Worm (Caenorhabditis elegans) whole organism, midembryonic: ENCODE results near the gene srz-32.
"Not testable (repeated sequence)": the region's sequence is repeated elsewhere in the genome, so short reads cannot be mapped to it uniquely, and the experiment has no call there.

Experiments
- T22C8.4 ChIP-seq: fragments of 200-800 bp; sonication (Bioruptor generic); IDR thresholded peaks from 2 replicates; pipeline ENCODE4 v1.3.6; 2022; ENCODE audit warnings: missing genetic modification characterization, missing compliant biosample characterization
- cog-1 ChIP-seq: sonication (generic microtip); optimal IDR thresholded peaks from 2 replicates; lab custom pipeline; 2016; ENCODE audit warnings: missing genetic modification characterization, missing compliant biosample characterization
- flt-1 ChIP-seq: fragments of 200-800 bp; sonication (Bioruptor generic); IDR thresholded peaks from 2 replicates; pipeline ENCODE4 v1.3.6; 2022; ENCODE audit warnings: missing genetic modification characterization, missing compliant biosample characterization
- klf-2 ChIP-seq: fragments of 200-800 bp; sonication (Bioruptor generic); conservative IDR thresholded peaks from 2 replicates; pipeline ENCODE4 v1.3.6; 2022; ENCODE audit warnings: missing genetic modification reagents, missing genetic modification characterization, missing compliant biosample characterization
- med-1 ChIP-seq: sonication (generic microtip); optimal IDR thresholded peaks from 2 replicates; lab custom pipeline; 2017; ENCODE audit warnings: missing genetic modification characterization, mild to moderate bottlenecking, missing compliant biosample characterization, antibody characterized with exemption, missing genetic modification reagents; ENCODE audit not compliant: insufficient read depth
- ref-1 ChIP-seq: fragments of 200-800 bp; sonication (Bioruptor generic); conservative IDR thresholded peaks from 2 replicates; pipeline ENCODE4 v1.3.6; 2022; ENCODE audit warnings: missing genetic modification reagents, missing genetic modification characterization, missing compliant biosample characterization
- tab-1 ChIP-seq: fragments of 200-800 bp; sonication (Bioruptor generic); IDR thresholded peaks from 2 replicates; pipeline ENCODE4 v1.3.6; 2022; ENCODE audit warnings: missing genetic modification characterization, missing compliant biosample characterization
- ztf-23 ChIP-seq: fragments of 200-800 bp; sonication (Bioruptor generic); IDR thresholded peaks from 2 replicates; pipeline ENCODE4 v1.3.6; 2022; ENCODE audit warnings: missing genetic modification reagents, missing genetic modification characterization, missing compliant biosample characterization
- ztf-29 ChIP-seq: fragments of 200-800 bp; sonication (Bioruptor generic); IDR thresholded peaks from 2 replicates; pipeline ENCODE4 v1.3.6; 2022; ENCODE audit warnings: missing genetic modification reagents, missing genetic modification characterization, missing compliant biosample characterization

Gene srz-32

ce11 chrIV:3436021-3436420, at the start of gene srz-32:
TSS of gene srz-32 (plus strand) at chrIV:3436321.
- TF ChIP-seq cog-1 (no peak), ref-1 (GFP tag; lab: Robert Waterston, UW) (no peak), ztf-23 (GFP tag; lab: Robert Waterston, UW) (no peak), klf-2 (GFP tag; lab: Robert Waterston, UW) (no peak), med-1 (GFP tag; lab: Kevin White, UChicago) (no peak), T22C8.4 (GFP tag; lab: Robert Waterston, UW) (no peak), ztf-29 (GFP tag; lab: Robert Waterston, UW) (no peak), flt-1 (no peak), tab-1 (GFP tag; lab: Robert Waterston, UW) (no peak)

ce11 chrIV:3386504-3387290, 49.4 kb upstream of the srz-32 start:
- TF ChIP-seq ztf-29 (GFP tag; lab: Robert Waterston, UW): no peak
- TF ChIP-seq klf-2 (GFP tag; lab: Robert Waterston, UW): no peak
- no peak for TF ChIP-seq ref-1 (GFP tag; lab: Robert Waterston, UW)
- no peak for TF ChIP-seq flt-1
- TF ChIP-seq ztf-23 (GFP tag; lab: Robert Waterston, UW): no peak
- TF ChIP-seq med-1 (GFP tag; lab: Kevin White, UChicago): no peak
- TF ChIP-seq T22C8.4 (GFP tag; lab: Robert Waterston, UW): no peak
- no peak for TF ChIP-seq cog-1
- no peak for TF ChIP-seq tab-1 (GFP tag; lab: Robert Waterston, UW)

ce11 chrIV:3389999-3390398, 46.1 kb upstream of the srz-32 start, which contains the start of gene B0546.5:
TSS of gene B0546.5 (minus strand) at chrIV:3390099.
- TF ChIP-seq klf-2 (GFP tag; lab: Robert Waterston, UW); flt-1; T22C8.4 (GFP tag; lab: Robert Waterston, UW): not testable (repeated sequence)

- not testable (repeated sequence) for TF ChIP-seq T22C8.4, ztf-23, ref-1 (GFP tag; lab: Robert Waterston, UW)
These were observed 42.1 kb upstream of the srz-32 start, which contains the start of gene C04C3.4 for ce11 chrIV:3394066-3394465. TSS of gene C04C3.4 (plus strand) at chrIV:3394366.

ce11 chrIV:3395581-3395980, 40.5 kb upstream of the srz-32 start, which contains the start of gene C04C3.14:
TSS of gene C04C3.14 (plus strand) at chrIV:3395881.
- TF ChIP-seq tab-1 (GFP tag; lab: Robert Waterston, UW) (no peak), cog-1 (no peak), flt-1 (no peak), ref-1 (GFP tag; lab: Robert Waterston, UW) (no peak), ztf-29 (GFP tag; lab: Robert Waterston, UW) (no peak), T22C8.4 (GFP tag; lab: Robert Waterston, UW) (no peak), med-1 (GFP tag; lab: Kevin White, UChicago) (no peak), klf-2 (GFP tag; lab: Robert Waterston, UW) (no peak), ztf-23 (GFP tag; lab: Robert Waterston, UW) (no peak)

ce11 chrIV:3398078-3398477, 38.0 kb upstream of the srz-32 start:
- no peak for TF ChIP-seq ztf-23 (GFP tag; lab: Robert Waterston, UW)
- no peak for TF ChIP-seq klf-2 (GFP tag; lab: Robert Waterston, UW)
- TF ChIP-seq ref-1 (GFP tag; lab: Robert Waterston, UW): no peak
- TF ChIP-seq flt-1: no peak
- no peak for TF ChIP-seq cog-1
- TF ChIP-seq tab-1 (GFP tag; lab: Robert Waterston, UW): no peak
- no peak for TF ChIP-seq ztf-29 (GFP tag; lab: Robert Waterston, UW)
- TF ChIP-seq T22C8.4 (GFP tag; lab: Robert Waterston, UW): no peak
- no peak for TF ChIP-seq med-1 (GFP tag; lab: Kevin White, UChicago)

ce11 chrIV:3399015-3399722, 37.0 kb upstream of the srz-32 start, which contains the start of the genes dyf-3 and pdhb-1:
TSS of gene dyf-3 (minus strand) at chrIV:3399231.
TSS of gene pdhb-1 (plus strand) at chrIV:3399672.
- TF ChIP-seq ztf-23 (GFP tag; lab: Robert Waterston, UW) (no peak), tab-1 (GFP tag; lab: Robert Waterston, UW) (0 out of 2 replicates have a peak, but pooled peaks have one; percentile 41), ztf-29 (GFP tag; lab: Robert Waterston, UW) (peak; percentile 84), cog-1 (no peak), T22C8.4 (GFP tag; lab: Robert Waterston, UW) (no peak), flt-1 (no peak), klf-2 (GFP tag; lab: Robert Waterston, UW) (no peak), med-1 (GFP tag; lab: Kevin White, UChicago) (no peak), ref-1 (GFP tag; lab: Robert Waterston, UW) (no peak)

ce11 chrIV:3400941-3401340, 35.2 kb upstream of the srz-32 start:
- TF ChIP-seq tab-1 (GFP tag; lab: Robert Waterston, UW): no peak
- no peak for TF ChIP-seq klf-2 (GFP tag; lab: Robert Waterston, UW)
- no peak for TF ChIP-seq ztf-29 (GFP tag; lab: Robert Waterston, UW)
- TF ChIP-seq cog-1: no peak
- no peak for TF ChIP-seq ref-1 (GFP tag; lab: Robert Waterston, UW)
- no peak for TF ChIP-seq ztf-23 (GFP tag; lab: Robert Waterston, UW)
- no peak for TF ChIP-seq flt-1
- TF ChIP-seq T22C8.4 (GFP tag; lab: Robert Waterston, UW): no peak
- TF ChIP-seq med-1 (GFP tag; lab: Kevin White, UChicago): no peak

- TF ChIP-seq T22C8.4 (GFP tag; lab: Robert Waterston, UW) (no peak), flt-1 (no peak), med-1 (GFP tag; lab: Kevin White, UChicago) (no peak), cog-1 (no peak), ztf-29 (GFP tag; lab: Robert Waterston, UW) (no peak)
These were observed 20.7 kb upstream of the srz-32 start, which contains the start of gene lgc-9 for ce11 chrIV:3415383-3415782. TSS of gene lgc-9 (plus strand) at chrIV:3415683.
